Worm (Caenorhabditis elegans): ENCODE results near the gene F07C3.3.

DNA sequence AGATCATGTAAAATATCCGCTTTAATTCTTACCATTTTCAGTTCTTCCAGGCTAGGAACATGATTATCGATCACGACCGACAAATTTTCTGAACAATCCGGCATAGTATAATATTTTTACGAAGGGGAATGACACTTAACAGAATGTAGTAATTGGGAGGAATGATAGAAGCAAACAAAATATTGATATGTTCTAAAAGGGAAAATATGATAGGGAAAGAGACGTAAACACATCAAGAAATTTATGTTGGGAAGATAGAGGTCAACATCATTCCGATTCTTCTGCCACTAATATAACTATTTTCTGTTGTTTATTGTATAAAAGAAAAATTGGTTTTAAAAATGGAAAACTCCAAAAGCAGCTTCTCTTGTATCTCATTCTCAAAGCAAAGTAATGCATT is 35.1 kb downstream of the F07C3.3 start, which contains the start of gene C24B5.4:
- TF ChIP-seq tbx-37 (GFP tag; conservative IDR thresholded peaks at IDR 0.05) = no peak
- TF ChIP-seq ama-1 (optimal IDR thresholded peaks at IDR 0.05) = no peak
- TF ChIP-seq scrt-1 (GFP tag; IDR thresholded peaks at IDR 0.05) = no peak
- TF ChIP-seq aly-1 (tag; optimal IDR thresholded peaks at IDR 0.05) = no peak
